Worm (Caenorhabditis elegans): ENCODE measurements around the gene F42G8.8.
"Not testable (repeated sequence)": the region's sequence is repeated elsewhere in the genome, so short reads cannot be mapped to it uniquely, and the experiment has no call there.

F42G8.8 gene

ce11 chrIV:8107502-8107901 lies 11.4 kb upstream of the F42G8.8 start, which contains the start of gene rabs-5:
Gene rabs-5, minus strand, starts transcription at chrIV:8107602.
- TF ChIP-seq dao-5 (tag; optimal IDR thresholded peaks at IDR 0.05) (no peak), W03F9.2 (tag; optimal IDR thresholded peaks at IDR 0.05) (no peak), him-1 (tag; optimal IDR thresholded peaks at IDR 0.05) (no peak)

ce11 chrIV:8112187-8112586 lies 6.7 kb upstream of the F42G8.8 start, which contains the start of gene Y42H9AR.4:
Gene Y42H9AR.4, minus strand, starts transcription at chrIV:8112218.
- no peak for TF ChIP-seq him-1 (tag; optimal IDR thresholded peaks at IDR 0.05)
- TF ChIP-seq W03F9.2 (tag; optimal IDR thresholded peaks at IDR 0.05): no peak
- no peak for TF ChIP-seq dao-5 (tag; optimal IDR thresholded peaks at IDR 0.05)

ce11 chrIV:8112646-8113045 lies 6.2 kb upstream of the F42G8.8 start:
- no peak for TF ChIP-seq him-1 (tag; optimal IDR thresholded peaks at IDR 0.05)
- no peak for TF ChIP-seq dao-5 (tag; optimal IDR thresholded peaks at IDR 0.05)
- no peak for TF ChIP-seq W03F9.2 (tag; optimal IDR thresholded peaks at IDR 0.05)

- TF ChIP-seq dao-5 (tag; optimal IDR thresholded peaks at IDR 0.05): no peak
- peak; percentile 61 for TF ChIP-seq W03F9.2 (tag; optimal IDR thresholded peaks at IDR 0.05)
Measured at ce11 chrIV:8113161-8113560, 5.7 kb upstream of the F42G8.8 start, which contains the start of gene Y42H9AR.1. Gene Y42H9AR.1, plus strand, starts transcription at chrIV:8113393.

- no peak for TF ChIP-seq dao-5 (tag; optimal IDR thresholded peaks at IDR 0.05)
- TF ChIP-seq W03F9.2 (tag; optimal IDR thresholded peaks at IDR 0.05): no peak
- TF ChIP-seq him-1 (tag; optimal IDR thresholded peaks at IDR 0.05): no peak
Measured at ce11 chrIV:8114535-8114934, 4.4 kb upstream of the F42G8.8 start.

- TF ChIP-seq W03F9.2 (tag; optimal IDR thresholded peaks at IDR 0.05) (no peak), him-1 (tag; optimal IDR thresholded peaks at IDR 0.05) (no peak), dao-5 (tag; optimal IDR thresholded peaks at IDR 0.05) (no peak)
Measured at ce11 chrIV:8115462-8115861, 3.4 kb upstream of the F42G8.8 start, which contains the start of gene irld-8. Gene irld-8, plus strand, starts transcription at chrIV:8115762.

- not testable (repeated sequence) for TF ChIP-seq dao-5, W03F9.2, him-1 (tag; optimal IDR thresholded peaks at IDR 0.05)
Measured at ce11 chrIV:8122349-8122748, 3.5 kb downstream of the F42G8.8 start, which contains the start of gene erp-44.3. Gene erp-44.3, plus strand, starts transcription at chrIV:8122649.

- TF ChIP-seq dao-5 (tag; optimal IDR thresholded peaks at IDR 0.05) (no peak), W03F9.2 (tag; optimal IDR thresholded peaks at IDR 0.05) (no peak), him-1 (tag; optimal IDR thresholded peaks at IDR 0.05) (no peak)
Measured at ce11 chrIV:8126902-8127301, 8.0 kb downstream of the F42G8.8 start, which contains the start of gene ceph-41. Gene ceph-41, plus strand, starts transcription at chrIV:8127202.

- TF ChIP-seq W03F9.2 (tag; optimal IDR thresholded peaks at IDR 0.05) (no peak), dao-5 (tag; optimal IDR thresholded peaks at IDR 0.05) (no peak), him-1 (tag; optimal IDR thresholded peaks at IDR 0.05) (no peak)
Measured at ce11 chrIV:8127430-8127829, 8.5 kb downstream of the F42G8.8 start.

- no peak for TF ChIP-seq dao-5 (tag; optimal IDR thresholded peaks at IDR 0.05)
Measured at ce11 chrIV:8130131-8130611, 11.3 kb downstream of the F42G8.8 start, which contains the start of the genes ndub-11 and moc-3. Gene ndub-11, minus strand, starts transcription at chrIV:8130231. Gene moc-3, plus strand, starts transcription at chrIV:8130561.

- TF ChIP-seq him-1 (tag; optimal IDR thresholded peaks at IDR 0.05) (no peak), W03F9.2 (tag; optimal IDR thresholded peaks at IDR 0.05) (peak; percentile 44)
Measured at ce11 chrIV:8133536-8133935, 14.6 kb downstream of the F42G8.8 start, which contains the start of gene sph-1. Gene sph-1, minus strand, starts transcription at chrIV:8133558.

ce11 chrIV:8136005-8136512 lies 17.2 kb downstream of the F42G8.8 start, which contains the start of the genes isp-1 and islo-1:
Gene isp-1, minus strand, starts transcription at chrIV:8136055.
Gene islo-1, plus strand, starts transcription at chrIV:8136389.
- TF ChIP-seq W03F9.2 (tag; optimal IDR thresholded peaks at IDR 0.05) (peak; percentile 69), him-1 (tag; optimal IDR thresholded peaks at IDR 0.05) (no peak)

ce11 chrIV:8136548-8136947 lies 17.7 kb downstream of the F42G8.8 start:
- TF ChIP-seq dao-5 (tag; optimal IDR thresholded peaks at IDR 0.05) (no peak), W03F9.2 (tag; optimal IDR thresholded peaks at IDR 0.05) (no peak), him-1 (tag; optimal IDR thresholded peaks at IDR 0.05) (no peak)

ce11 chrIV:8138984-8139383 lies 20.1 kb downstream of the F42G8.8 start, which contains the start of gene pmk-3:
Gene pmk-3, plus strand, starts transcription at chrIV:8139219.
- TF ChIP-seq dao-5 (tag; optimal IDR thresholded peaks at IDR 0.05) (no peak), W03F9.2 (tag; optimal IDR thresholded peaks at IDR 0.05) (peak; percentile 5), him-1 (tag; optimal IDR thresholded peaks at IDR 0.05) (no peak)
